Fruit fly (Drosophila melanogaster) whole organism, pupa: ENCODE results near the gene CG43246.

Experiments used
- CG12605 ChIP-seq: fragments of 200-800 bp; sonication (Bioruptor generic); IDR thresholded peaks from 2 replicates; pipeline ENCODE4 v1.3.6; 2022; ENCODE audit warnings: missing biosample characterization, missing genetic modification characterization
- CG13204 ChIP-seq: fragments of 200-800 bp; sonication (Bioruptor generic); optimal IDR thresholded peaks from 2 replicates; lab custom pipeline; 2018; ENCODE audit warnings: missing biosample characterization, mild to moderate bottlenecking, missing genetic modification characterization, moderate library complexity
- CG8301 ChIP-seq: fragments of 200-800 bp; sonication (Bioruptor generic); optimal IDR thresholded peaks from 2 replicates; lab custom pipeline; 2018; ENCODE audit warnings: missing biosample characterization, mild to moderate bottlenecking, missing genetic modification characterization
- EcR ChIP-seq: fragments of 200-800 bp; sonication (Bioruptor generic); optimal IDR thresholded peaks from 3 replicates; lab custom pipeline; 2019; ENCODE audit warnings: missing biosample characterization, missing genetic modification characterization, mild to moderate bottlenecking, moderate library complexity, missing genetic modification reagents
- Snoo ChIP-seq: fragments of 200-800 bp; sonication (Bioruptor generic); optimal IDR thresholded peaks from 3 replicates; lab custom pipeline; 2017; ENCODE audit warnings: missing biosample characterization, mild to moderate bottlenecking, missing genetic modification characterization, inconsistent platforms
- rn ChIP-seq: fragments of 200-800 bp; sonication (Bioruptor generic); IDR thresholded peaks from 2 replicates; pipeline ENCODE4 v1.3.6; 2022; ENCODE audit warnings: missing biosample characterization, missing genetic modification characterization

DNA sequence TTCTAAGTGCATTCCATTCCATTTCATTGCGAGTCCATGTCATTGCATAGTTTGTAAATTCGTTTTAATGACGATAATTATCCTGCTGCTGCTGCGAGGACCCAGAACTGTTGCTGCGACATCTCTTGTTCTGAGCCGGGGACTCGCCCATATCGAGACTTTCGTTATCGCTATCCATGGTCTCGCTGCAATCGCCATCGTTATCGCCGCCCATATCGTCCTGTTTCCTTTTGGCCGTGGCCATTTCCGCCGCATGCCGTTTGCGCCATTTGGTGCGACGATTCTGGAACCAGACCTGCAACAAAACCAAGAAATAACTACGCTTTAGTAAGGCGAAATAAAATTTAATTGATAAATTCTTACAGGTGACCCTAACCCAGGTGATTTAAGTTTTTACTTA lies 47.4 kb downstream of the CG43246 start:
- TF ChIP-seq Snoo, result no peak
- TF ChIP-seq CG8301 (tag; lab: Kevin White, UChicago), result no peak
- no peak for TF ChIP-seq rn (GFP tag; lab: Robert Waterston, UW)
- TF ChIP-seq CG13204 (GFP tag; lab: Kevin White, UChicago), result no peak
- no peak for TF ChIP-seq EcR
- TF ChIP-seq CG12605, result no peak
